Worm (Caenorhabditis elegans) whole organism, early embryonic: ENCODE results near the gene H12D21.9.

Experiments used
- B0310.2 ChIP-seq: sonication (generic microtip); optimal IDR thresholded peaks from 2 replicates; lab custom pipeline; 2016; ENCODE audit warnings: mild to moderate bottlenecking, missing genetic modification characterization, missing compliant biosample characterization
- F13C5.2 ChIP-seq: sonication (generic microtip); optimal IDR thresholded peaks from 2 replicates; lab custom pipeline; 2017; ENCODE audit warnings: mild to moderate bottlenecking, missing genetic modification characterization, inconsistent platforms, missing compliant biosample characterization
- aly-1 ChIP-seq: sonication (generic microtip); optimal IDR thresholded peaks from 2 replicates; lab custom pipeline; 2016; ENCODE audit warnings: missing genetic modification characterization, missing compliant biosample characterization
- ama-1 ChIP-seq: fragments of 150-350 bp; optimal IDR thresholded peaks from 2 replicates; lab custom pipeline; 2014
- ceh-13 ChIP-seq: fragments of 200-800 bp; sonication (Bioruptor generic); optimal IDR thresholded peaks from 2 replicates; lab custom pipeline; 2018; ENCODE audit warnings: mild to moderate bottlenecking, missing genetic modification characterization, missing compliant biosample characterization
- ceh-36 ChIP-seq: sonication (generic microtip); optimal IDR thresholded peaks from 2 replicates; lab custom pipeline; 2016; ENCODE audit warnings: missing genetic modification characterization, inconsistent platforms, missing compliant biosample characterization
- ets-7 ChIP-seq: sonication (generic microtip); optimal IDR thresholded peaks from 2 replicates; lab custom pipeline; 2016; ENCODE audit warnings: missing genotype, missing genetic modification characterization, missing compliant biosample characterization
- flt-1 ChIP-seq: fragments of 200-800 bp; sonication (Bioruptor generic); IDR thresholded peaks from 2 replicates; pipeline ENCODE4 v1.3.6; 2022; ENCODE audit warnings: missing genetic modification characterization, missing compliant biosample characterization
- hmbx-1 ChIP-seq: sonication (generic microtip); optimal IDR thresholded peaks from 2 replicates; lab custom pipeline; 2016; ENCODE audit warnings: mild to moderate bottlenecking, missing genetic modification characterization, missing compliant biosample characterization
- hmg-4 ChIP-seq: fragments of 200-800 bp; sonication (Bioruptor generic); optimal IDR thresholded peaks from 2 replicates; lab custom pipeline; 2018; ENCODE audit warnings: mild to moderate bottlenecking, missing genetic modification characterization, missing compliant biosample characterization
- hnd-1 ChIP-seq: sonication (generic microtip); optimal IDR thresholded peaks from 2 replicates; lab custom pipeline; 2016; ENCODE audit warnings: missing genetic modification characterization, missing compliant biosample characterization
- pes-1 ChIP-seq: fragments of 200-800 bp; sonication (Bioruptor generic); IDR thresholded peaks from 2 replicates; pipeline ENCODE4 v1.3.6; 2022; ENCODE audit warnings: missing genetic modification reagents, missing genetic modification characterization, missing compliant biosample characterization
- scrt-1 ChIP-seq: fragments of 200-800 bp; sonication (Bioruptor generic); IDR thresholded peaks from 2 replicates; pipeline ENCODE4 v1.3.6; 2022; ENCODE audit warnings: missing genetic modification characterization, missing compliant biosample characterization
- sea-1 ChIP-seq: fragments of 200-800 bp; sonication (Bioruptor generic); conservative IDR thresholded peaks from 2 replicates; pipeline ENCODE4 v1.3.6; 2022; ENCODE audit warnings: missing genetic modification characterization, missing compliant biosample characterization
- tbx-11 ChIP-seq: fragments of 200-800 bp; sonication (Bioruptor generic); IDR thresholded peaks from 2 replicates; pipeline ENCODE4 v1.3.6; 2022; ENCODE audit warnings: missing genetic modification characterization, missing compliant biosample characterization
- tbx-37 ChIP-seq: fragments of 200-800 bp; sonication (Bioruptor generic); conservative IDR thresholded peaks from 2 replicates; pipeline ENCODE4 v1.3.6; 2022; ENCODE audit warnings: missing genetic modification reagents, missing genetic modification characterization, missing compliant biosample characterization
- tra-4 ChIP-seq: sonication (generic microtip); optimal IDR thresholded peaks from 2 replicates; lab custom pipeline; 2017; ENCODE audit warnings: missing genetic modification characterization, missing compliant biosample characterization

H12D21.9 gene

DNA sequence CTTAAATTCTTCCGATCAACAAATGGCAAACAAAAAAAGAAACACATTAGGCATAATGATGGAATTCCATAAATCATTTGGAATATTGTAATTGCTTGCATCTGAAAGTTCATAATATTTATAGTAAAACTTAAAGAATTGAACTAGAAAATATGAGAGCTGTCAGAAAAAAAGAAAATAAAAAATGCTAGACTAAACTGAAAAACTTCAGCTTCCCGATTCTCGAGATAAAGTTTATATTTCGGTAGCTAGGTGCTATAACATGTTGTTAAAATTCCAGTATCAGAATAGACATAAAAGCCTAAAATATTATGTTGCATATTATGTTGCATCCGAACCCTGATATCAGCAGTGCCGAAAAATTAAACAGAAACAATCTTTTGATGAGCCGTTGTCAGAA is 14.8 kb upstream of the H12D21.9 start, which contains the start of gene srg-54:
srg-54 (minus strand) TSS at position 101 of the 400 bp plus-strand sequence.
- TF ChIP-seq tbx-37 (GFP tag; lab: Robert Waterston, UW) (no peak), ceh-36 (tag; lab: Kevin White, UChicago) (no peak), flt-1 (no peak), sea-1 (GFP tag; lab: Robert Waterston, UW) (no peak), ceh-13 (no peak), hmg-4 (no peak), tra-4 (tag; lab: Kevin White, UChicago) (no peak), hnd-1 (tag; lab: Kevin White, UChicago) (no peak), ets-7 (tag; lab: Kevin White, UChicago) (no peak), hmbx-1 (tag; lab: Kevin White, UChicago) (no peak), tbx-11 (GFP tag; lab: Robert Waterston, UW) (no peak), ama-1 (no peak)

ce11 chrV:14921509-14921908 is 12.2 kb upstream of the H12D21.9 start, which contains the start of gene zmp-4:
Gene zmp-4, minus strand, starts transcription at chrV:14921609.
- no peak for TF ChIP-seq hmbx-1 (tag; lab: Kevin White, UChicago)
- no peak for TF ChIP-seq aly-1 (tag; lab: Kevin White, UChicago)
- no peak for TF ChIP-seq flt-1
- TF ChIP-seq tbx-11 (GFP tag; lab: Robert Waterston, UW): no peak
- TF ChIP-seq scrt-1 (GFP tag; lab: Robert Waterston, UW): no peak
- TF ChIP-seq ets-7 (tag; lab: Kevin White, UChicago): no peak
- TF ChIP-seq ceh-13: no peak
- TF ChIP-seq pes-1 (GFP tag; lab: Robert Waterston, UW): no peak
- no peak for TF ChIP-seq hmg-4
- TF ChIP-seq tbx-37 (GFP tag; lab: Robert Waterston, UW): no peak
- no peak for TF ChIP-seq ceh-36 (tag; lab: Kevin White, UChicago)
- TF ChIP-seq hnd-1 (tag; lab: Kevin White, UChicago): no peak
- TF ChIP-seq ama-1: no peak
- TF ChIP-seq B0310.2 (tag; lab: Kevin White, UChicago): no peak

ce11 chrV:14915599-14915998 is 6.3 kb upstream of the H12D21.9 start, which contains the start of gene H12D21.11:
Gene H12D21.11, plus strand, starts transcription at chrV:14915899.
- TF ChIP-seq ceh-36 (tag; lab: Kevin White, UChicago): no peak
- no peak for TF ChIP-seq ceh-13
- no peak for TF ChIP-seq pes-1 (GFP tag; lab: Robert Waterston, UW)
- TF ChIP-seq F13C5.2 (tag; lab: Kevin White, UChicago): no peak
- no peak for TF ChIP-seq flt-1
- TF ChIP-seq tbx-37 (GFP tag; lab: Robert Waterston, UW): no peak
- TF ChIP-seq aly-1 (tag; lab: Kevin White, UChicago): no peak
- TF ChIP-seq tra-4 (tag; lab: Kevin White, UChicago): no peak
- TF ChIP-seq sea-1 (GFP tag; lab: Robert Waterston, UW): no peak
- TF ChIP-seq hmbx-1 (tag; lab: Kevin White, UChicago): no peak
- no peak for TF ChIP-seq ets-7 (tag; lab: Kevin White, UChicago)

DNA sequence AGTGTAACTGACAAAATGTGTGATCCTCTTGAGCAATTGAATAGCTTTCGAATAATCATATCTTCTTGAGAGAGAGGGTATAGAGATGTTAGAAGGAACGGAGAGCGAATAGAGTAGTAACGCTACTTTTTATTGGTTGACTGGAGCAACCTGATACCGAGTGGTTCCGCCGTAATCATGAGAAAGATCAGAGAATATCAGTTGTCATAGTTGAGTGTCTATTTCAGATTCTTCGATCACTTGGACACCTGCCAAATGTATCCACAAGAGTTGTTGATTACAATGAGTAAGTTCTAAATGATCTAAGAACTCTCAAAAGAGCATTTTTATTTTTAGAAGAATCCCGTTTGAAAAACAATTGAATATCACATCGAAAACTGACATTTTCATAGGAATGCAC is 1.5 kb upstream of the H12D21.9 start:
- TF ChIP-seq hmbx-1 (tag; lab: Kevin White, UChicago) (no peak), hnd-1 (tag; lab: Kevin White, UChicago) (no peak), F13C5.2 (tag; lab: Kevin White, UChicago) (no peak), aly-1 (tag; lab: Kevin White, UChicago) (no peak), flt-1 (no peak), pes-1 (GFP tag; lab: Robert Waterston, UW) (no peak), ets-7 (tag; lab: Kevin White, UChicago) (no peak), hmg-4 (no peak), tbx-37 (GFP tag; lab: Robert Waterston, UW) (no peak), scrt-1 (GFP tag; lab: Robert Waterston, UW) (no peak), ceh-36 (tag; lab: Kevin White, UChicago) (no peak), tbx-11 (GFP tag; lab: Robert Waterston, UW) (no peak)

ce11 chrV:14907445-14907844 is 1.8 kb downstream of the H12D21.9 start:
- TF ChIP-seq hnd-1 (tag; lab: Kevin White, UChicago) (no peak), tra-4 (tag; lab: Kevin White, UChicago) (no peak), B0310.2 (tag; lab: Kevin White, UChicago) (no peak), aly-1 (tag; lab: Kevin White, UChicago) (no peak), hmbx-1 (tag; lab: Kevin White, UChicago) (no peak), ama-1 (no peak), tbx-11 (GFP tag; lab: Robert Waterston, UW) (no peak), ceh-13 (no peak), tbx-37 (GFP tag; lab: Robert Waterston, UW) (no peak), pes-1 (GFP tag; lab: Robert Waterston, UW) (no peak), F13C5.2 (tag; lab: Kevin White, UChicago) (no peak), hmg-4 (no peak), flt-1 (no peak), ets-7 (tag; lab: Kevin White, UChicago) (no peak), sea-1 (GFP tag; lab: Robert Waterston, UW) (no peak)

ce11 chrV:14900905-14901304 is 8.4 kb downstream of the H12D21.9 start:
- no peak for TF ChIP-seq hnd-1 (tag; lab: Kevin White, UChicago)
- no peak for TF ChIP-seq pes-1 (GFP tag; lab: Robert Waterston, UW)
- no peak for TF ChIP-seq tbx-11 (GFP tag; lab: Robert Waterston, UW)
- TF ChIP-seq ets-7 (tag; lab: Kevin White, UChicago): no peak
- TF ChIP-seq B0310.2 (tag; lab: Kevin White, UChicago): no peak
- TF ChIP-seq scrt-1 (GFP tag; lab: Robert Waterston, UW): no peak
- no peak for TF ChIP-seq F13C5.2 (tag; lab: Kevin White, UChicago)
- no peak for TF ChIP-seq flt-1
- no peak for TF ChIP-seq hmg-4
- TF ChIP-seq aly-1 (tag; lab: Kevin White, UChicago): no peak
- no peak for TF ChIP-seq tbx-37 (GFP tag; lab: Robert Waterston, UW)
- TF ChIP-seq ceh-13: no peak
- no peak for TF ChIP-seq sea-1 (GFP tag; lab: Robert Waterston, UW)
- TF ChIP-seq hmbx-1 (tag; lab: Kevin White, UChicago): no peak
- no peak for TF ChIP-seq tra-4 (tag; lab: Kevin White, UChicago)
- TF ChIP-seq ama-1: no peak

ce11 chrV:14899545-14899944 is 9.7 kb downstream of the H12D21.9 start, which contains the start of gene H12D21.10:
Gene H12D21.10, plus strand, starts transcription at chrV:14899804.
- TF ChIP-seq flt-1: no peak
- no peak for TF ChIP-seq hmbx-1 (tag; lab: Kevin White, UChicago)
- TF ChIP-seq hmg-4: no peak
- no peak for TF ChIP-seq scrt-1 (GFP tag; lab: Robert Waterston, UW)
- TF ChIP-seq pes-1 (GFP tag; lab: Robert Waterston, UW): no peak
- TF ChIP-seq hnd-1 (tag; lab: Kevin White, UChicago): no peak
- TF ChIP-seq aly-1 (tag; lab: Kevin White, UChicago): no peak
- no peak for TF ChIP-seq B0310.2 (tag; lab: Kevin White, UChicago)
